Worm (Caenorhabditis elegans): ENCODE measurements around the gene pef-1.

Gene pef-1

DNA sequence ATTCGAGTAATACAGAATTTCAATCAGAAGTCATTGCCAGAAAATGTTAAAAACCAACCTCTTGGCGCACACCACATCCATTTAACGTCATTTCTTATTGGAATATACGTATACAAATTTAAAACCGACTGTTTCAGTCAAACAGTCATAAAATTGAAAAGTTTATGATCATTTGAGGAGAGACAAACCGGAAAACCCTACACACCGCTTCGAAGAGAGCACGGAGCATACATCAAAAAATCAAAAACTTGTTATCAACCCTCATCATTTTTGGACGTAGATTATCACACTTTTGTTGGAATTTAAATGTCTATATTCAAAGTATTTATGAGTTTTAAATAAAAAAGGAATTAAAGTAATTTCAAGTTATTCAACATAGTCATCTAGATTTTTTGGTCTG, 35.1 kb downstream of the pef-1 start, which contains the start of gene T24C4.10 (continued):
- TF ChIP-seq zfp-3 (GFP tag; conservative IDR thresholded peaks at IDR 0.05) (no peak), Y5F2A.4 (GFP tag; optimal IDR thresholded peaks at IDR 0.05) (no peak), T26A8.4 (GFP tag; IDR thresholded peaks at IDR 0.05) (no peak), nhr-25 (tag; optimal IDR thresholded peaks at IDR 0.05; ENCODE audit: borderline replicate concordance, insufficient read depth) (no peak), fkh-10 (GFP tag; optimal IDR thresholded peaks at IDR 0.05) (no peak), nhr-77 (tag; optimal IDR thresholded peaks at IDR 0.05) (peak; percentile 36), lir-3 (tag; optimal IDR thresholded peaks at IDR 0.05) (no peak), skn-1 (tag; optimal IDR thresholded peaks at IDR 0.05) (no peak), ceh-20 (GFP tag; IDR thresholded peaks at IDR 0.05) (no peak), zfp-2 (tag; optimal IDR thresholded peaks at IDR 0.05) (no peak), nhr-76 (tag; optimal IDR thresholded peaks at IDR 0.05) (no peak), F37D6.2 (tag; optimal IDR thresholded peaks at IDR 0.05) (no peak), nhr-28 (tag; optimal IDR thresholded peaks at IDR 0.05) (peak; percentile 45), madf-9 (GFP tag; conservative IDR thresholded peaks at IDR 0.05) (no peak), nhr-10 (tag; optimal IDR thresholded peaks at IDR 0.05) (no peak), tag-97 (GFP tag; IDR thresholded peaks at IDR 0.05) (no peak), aly-2 (tag; optimal IDR thresholded peaks at IDR 0.05) (no peak), fos-1 (tag; optimal IDR thresholded peaks at IDR 0.05) (no peak), ztf-7 (tag; optimal IDR thresholded peaks at IDR 0.05) (no peak), ceh-62 (tag; optimal IDR thresholded peaks at IDR 0.05) (no peak), ceh-82 (tag; optimal IDR thresholded peaks at IDR 0.05) (no peak), zag-1 (tag; optimal IDR thresholded peaks at IDR 0.05) (no peak), mes-2 (tag; optimal IDR thresholded peaks at IDR 0.05; ENCODE audit: poor library complexity, severe bottlenecking) (no peak), attf-4 (tag; optimal IDR thresholded peaks at IDR 0.05) (no peak), pqm-1 (tag; optimal IDR thresholded peaks at IDR 0.05) (peak; percentile 87), F26F4.8 (GFP tag; conservative IDR thresholded peaks at IDR 0.05) (no peak), Y48G9A.11 (GFP tag; IDR thresholded peaks at IDR 0.05) (no peak), dve-1 (tag; optimal IDR thresholded peaks at IDR 0.05; ENCODE audit: insufficient read depth) (peak; percentile 36), spr-3 (GFP tag; optimal IDR thresholded peaks at IDR 0.05) (no peak), zip-2 (tag; optimal IDR thresholded peaks at IDR 0.05) (no peak), set-16 (GFP tag; IDR thresholded peaks at IDR 0.05) (no peak), egl-27 (tag; optimal IDR thresholded peaks at IDR 0.05) (no peak), lin-15B (tag; optimal IDR thresholded peaks at IDR 0.05) (no peak), ceh-44 (GFP tag; IDR thresholded peaks at IDR 0.05) (no peak), rbr-2 (tag; optimal IDR thresholded peaks at IDR 0.05) (no peak), F10B5.3 (tag; optimal IDR thresholded peaks at IDR 0.05) (no peak), arid-1 (GFP tag; conservative IDR thresholded peaks at IDR 0.05) (no peak), hlh-30 (tag; optimal IDR thresholded peaks at IDR 0.05; ENCODE audit: insufficient read depth) (no peak), spr-1 (tag; optimal IDR thresholded peaks at IDR 0.05) (no peak), ceh-28 (tag; optimal IDR thresholded peaks at IDR 0.05) (no peak), sdz-12 (GFP tag; optimal IDR thresholded peaks at IDR 0.05) (no peak)

DNA sequence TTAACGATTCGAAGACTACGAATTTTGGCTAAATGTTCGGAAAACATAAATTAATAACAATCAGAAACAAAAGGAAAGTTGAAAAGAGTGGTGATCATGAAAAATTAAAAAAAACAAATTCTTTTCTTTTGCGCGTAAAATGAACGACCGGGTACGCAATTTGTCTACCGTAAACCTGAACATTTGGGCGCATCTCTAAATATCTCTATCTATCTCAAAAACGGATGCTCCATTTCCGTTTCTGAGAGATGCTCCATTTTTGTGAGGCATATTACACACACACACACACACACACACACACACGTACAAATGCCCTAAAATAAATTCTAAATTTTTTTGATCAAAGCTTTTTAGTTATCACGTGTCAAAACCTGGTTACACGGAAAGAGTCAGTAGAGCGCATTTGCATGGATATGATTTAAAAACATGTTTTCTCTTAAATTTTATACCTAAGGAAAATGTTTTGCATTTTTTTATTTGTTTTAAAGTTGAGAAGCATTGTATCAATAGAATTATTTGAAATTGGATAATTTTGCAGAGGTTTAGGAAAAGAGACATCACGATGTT, 37.0 kb downstream of the pef-1 start:
- peak; percentile 23 for TF ChIP-seq T20F7.1 (GFP tag; optimal IDR thresholded peaks at IDR 0.05)
- no peak for TF ChIP-seq zfp-3 (GFP tag; conservative IDR thresholded peaks at IDR 0.05)
- TF ChIP-seq lin-38 (GFP tag; IDR thresholded peaks at IDR 0.05), result peak; percentile 44
- TF ChIP-seq Y75B8A.6 (GFP tag; IDR thresholded peaks at IDR 0.05), result no peak
- peak in 1 of 2 experiments; percentile 52 for TF ChIP-seq lsy-2 (tag; optimal IDR thresholded peaks at IDR 0.05)
- TF ChIP-seq daf-16 (GFP tag; optimal IDR thresholded peaks at IDR 0.05), result no peak
- peak; percentile 26 for TF ChIP-seq daf-16 (tag; optimal IDR thresholded peaks at IDR 0.05)
- TF ChIP-seq hlh-30 (tag; optimal IDR thresholded peaks at IDR 0.05; ENCODE audit: insufficient read depth), result peak; percentile 50
- TF ChIP-seq rbr-2 (tag; optimal IDR thresholded peaks at IDR 0.05), result no peak
- TF ChIP-seq mep-1 (tag; optimal IDR thresholded peaks at IDR 0.05), result no peak

Data from whole organism, L4 larva.